Worm (Caenorhabditis elegans) whole organism, young adult: Measurements from ENCODE around the gene srh-25.

Experiments
- bed-2 ChIP-seq: fragments of 200-800 bp; sonication (Bioruptor generic); IDR thresholded peaks from 2 replicates; pipeline ENCODE4 v1.3.6; 2022; ENCODE audit warnings: missing genetic modification reagents, missing genetic modification characterization, missing compliant biosample characterization
- ceh-91 ChIP-seq: fragments of 200-800 bp; sonication (Bioruptor generic); IDR thresholded peaks from 2 replicates; pipeline ENCODE4 v1.3.6; 2022; ENCODE audit warnings: missing genetic modification reagents, missing genetic modification characterization, missing compliant biosample characterization

ce11 chrV:12460583-12460982 is 27.0 kb upstream of the srh-25 start:
- no peak for TF ChIP-seq bed-2
- TF ChIP-seq ceh-91 (GFP tag; lab: Robert Waterston, UW) = no peak
